Fruit fly (Drosophila melanogaster): ENCODE results near the gene CG34367.

Gene CG34367

DNA sequence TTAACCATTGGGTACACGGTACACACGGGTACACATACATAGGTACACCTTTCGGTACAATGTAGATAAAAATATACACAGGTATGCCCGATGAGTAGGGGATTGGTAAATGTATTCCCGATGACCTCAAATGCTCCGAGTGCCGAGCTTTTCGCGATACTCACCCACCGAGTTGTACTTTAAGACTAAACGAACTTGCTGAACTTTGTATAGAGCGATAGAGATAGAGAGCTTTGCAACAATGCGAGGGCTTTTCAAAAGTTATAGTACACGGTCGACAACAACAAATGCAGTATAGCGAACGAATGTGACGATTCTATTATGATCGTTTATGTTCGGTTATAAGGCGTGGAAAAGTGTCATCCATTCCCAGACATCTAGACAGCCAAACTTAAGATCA, 32.1 kb downstream of the CG34367 start:
- no peak for TF ChIP-seq insv (optimal IDR thresholded peaks at IDR 0.05)
- no peak for TF ChIP-seq Myc (optimal IDR thresholded peaks at IDR 0.05)
- no peak for TF ChIP-seq ttk (optimal IDR thresholded peaks at IDR 0.05)
- no peak for TF ChIP-seq h (optimal IDR thresholded peaks at IDR 0.05)
- TF ChIP-seq psq (optimal IDR thresholded peaks at IDR 0.05) = no peak
- no peak for TF ChIP-seq Sin3A (optimal IDR thresholded peaks at IDR 0.05)

DNA sequence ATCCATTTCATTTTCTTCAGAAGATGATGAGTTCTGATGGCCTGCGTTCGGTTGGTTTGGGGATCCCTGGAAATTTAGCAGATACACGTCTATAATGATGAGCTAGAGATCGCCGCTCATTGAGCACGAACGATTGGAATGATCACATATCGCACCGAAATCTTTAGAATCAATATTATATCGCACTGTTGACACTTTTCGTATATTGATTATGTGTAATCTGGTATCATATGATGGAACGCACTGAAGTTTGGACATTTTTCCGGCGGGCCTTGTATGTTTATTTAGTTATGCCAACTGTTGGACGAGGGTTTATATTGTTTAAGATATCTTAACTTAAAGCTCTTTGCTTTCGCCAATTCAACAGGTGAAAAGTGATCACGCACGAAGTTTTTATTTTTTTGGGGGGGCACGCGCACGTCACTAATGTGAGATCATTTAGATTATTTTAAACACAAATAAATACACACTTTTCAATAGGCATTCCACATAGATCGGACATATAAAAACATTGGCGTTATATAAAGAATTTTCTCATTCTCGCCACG, 32.6 kb downstream of the CG34367 start:
- TF ChIP-seq Sin3A (optimal IDR thresholded peaks at IDR 0.05) = no peak
- no peak for TF ChIP-seq psq (optimal IDR thresholded peaks at IDR 0.05)
- TF ChIP-seq insv (optimal IDR thresholded peaks at IDR 0.05) = no peak
- TF ChIP-seq Myc (optimal IDR thresholded peaks at IDR 0.05) = no peak
- no peak for TF ChIP-seq h (optimal IDR thresholded peaks at IDR 0.05)
- TF ChIP-seq ttk (optimal IDR thresholded peaks at IDR 0.05) = no peak

DNA sequence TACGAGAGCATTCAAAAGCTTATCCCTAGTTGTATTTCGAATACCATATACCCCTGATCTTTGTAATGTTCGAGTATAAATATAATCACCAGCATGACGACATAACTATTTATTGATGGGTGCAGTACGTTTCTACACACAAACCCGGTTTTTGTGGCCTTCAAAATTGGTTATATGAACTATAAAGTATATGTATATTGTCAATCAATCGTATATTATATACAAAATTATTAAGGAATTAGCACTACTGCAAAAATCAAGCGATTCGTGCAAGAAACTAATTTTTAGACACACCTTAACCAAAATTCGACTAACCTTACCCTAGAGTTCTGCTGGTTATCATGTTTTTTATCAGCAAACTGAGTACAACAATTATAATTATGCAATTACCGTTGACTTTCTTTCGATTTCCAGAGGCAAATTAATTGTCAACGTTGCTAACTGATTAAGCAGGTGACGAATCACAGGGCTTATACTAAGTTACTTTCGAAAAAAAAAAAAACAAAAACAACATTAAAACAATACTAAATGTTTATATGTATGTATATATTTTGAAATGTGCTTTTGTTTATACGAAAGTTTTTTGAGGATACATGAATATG, 33.4 kb downstream of the CG34367 start:
- TF ChIP-seq Myc (optimal IDR thresholded peaks at IDR 0.05) (no peak), Sin3A (optimal IDR thresholded peaks at IDR 0.05) (no peak), insv (optimal IDR thresholded peaks at IDR 0.05) (no peak), ttk (optimal IDR thresholded peaks at IDR 0.05) (no peak), h (optimal IDR thresholded peaks at IDR 0.05) (no peak), psq (optimal IDR thresholded peaks at IDR 0.05) (no peak)

DNA sequence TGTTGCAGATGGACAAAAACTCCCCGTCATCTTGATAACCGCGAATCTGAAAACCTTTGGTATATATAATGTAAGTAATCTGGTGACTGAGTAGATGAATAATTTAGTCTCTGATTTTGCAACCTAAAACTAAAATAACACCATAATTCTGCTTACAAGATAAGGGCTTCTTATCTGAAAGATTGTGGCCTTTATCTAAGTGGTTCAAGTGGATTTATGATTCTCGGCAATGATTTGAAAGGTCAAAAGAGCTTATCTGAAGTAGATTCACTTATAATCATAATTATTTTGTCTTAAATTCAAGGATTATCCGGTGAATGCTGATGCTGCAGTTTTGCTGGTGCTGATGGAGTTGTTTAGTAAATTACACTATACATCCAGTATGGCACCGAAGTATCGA, 37.8 kb downstream of the CG34367 start:
- TF ChIP-seq psq (optimal IDR thresholded peaks at IDR 0.05) = no peak
- TF ChIP-seq ttk (optimal IDR thresholded peaks at IDR 0.05) = no peak
- no peak for TF ChIP-seq Myc (optimal IDR thresholded peaks at IDR 0.05)
- no peak for TF ChIP-seq Sin3A (optimal IDR thresholded peaks at IDR 0.05)
- no peak for TF ChIP-seq insv (optimal IDR thresholded peaks at IDR 0.05)
- no peak for TF ChIP-seq h (optimal IDR thresholded peaks at IDR 0.05)

DNA sequence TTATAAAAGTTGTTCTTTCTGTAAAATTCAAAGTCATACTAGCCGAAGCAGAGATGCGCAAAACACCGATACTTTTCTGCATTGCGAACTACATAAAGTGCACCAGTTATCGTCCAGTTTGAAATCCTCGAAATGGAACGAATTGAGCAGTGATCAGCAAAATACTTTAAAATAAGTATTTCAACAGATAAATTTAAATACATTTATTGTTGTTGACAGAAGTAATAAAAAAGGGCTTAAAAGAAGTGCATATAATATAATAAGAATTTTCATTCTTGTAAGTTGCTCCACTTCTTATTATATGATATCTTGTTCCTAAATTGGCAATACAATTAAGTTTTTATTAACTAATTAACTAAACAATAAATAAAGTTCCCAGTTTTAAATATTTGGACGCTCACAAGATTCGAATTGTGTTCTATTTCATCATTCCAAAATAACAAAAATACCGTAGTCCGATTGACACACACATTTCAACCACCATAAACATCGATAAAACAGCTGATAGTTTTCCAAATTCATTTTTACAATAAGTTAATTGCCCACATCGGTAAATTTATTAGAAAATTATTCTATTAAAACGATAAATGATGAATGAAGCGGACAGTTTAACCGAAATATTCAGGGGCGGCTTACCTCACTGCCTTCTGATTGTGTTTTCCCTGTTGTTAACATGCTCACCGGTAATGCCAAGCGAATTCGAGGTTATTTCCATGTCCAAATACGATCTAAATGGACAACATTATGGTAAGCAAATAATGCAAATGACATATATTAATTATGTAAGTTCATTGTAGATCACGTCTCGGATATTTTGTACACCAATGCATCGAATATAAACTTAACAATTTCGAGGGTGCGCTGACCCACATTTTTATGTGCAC, 39.1 kb downstream of the CG34367 start, which contains the start of the genes Usp14 and CG4972:
Gene Usp14 (minus strand): TSS at position 70 of the 884 bp plus-strand sequence.
Gene CG4972 (plus strand): TSS at position 466 of the 884 bp plus-strand sequence.
- TF ChIP-seq insv (optimal IDR thresholded peaks at IDR 0.05) (no peak), psq (optimal IDR thresholded peaks at IDR 0.05) (no peak), Sin3A (optimal IDR thresholded peaks at IDR 0.05) (no peak), Myc (optimal IDR thresholded peaks at IDR 0.05) (no peak), ttk (optimal IDR thresholded peaks at IDR 0.05) (no peak), h (optimal IDR thresholded peaks at IDR 0.05) (no peak)

DNA sequence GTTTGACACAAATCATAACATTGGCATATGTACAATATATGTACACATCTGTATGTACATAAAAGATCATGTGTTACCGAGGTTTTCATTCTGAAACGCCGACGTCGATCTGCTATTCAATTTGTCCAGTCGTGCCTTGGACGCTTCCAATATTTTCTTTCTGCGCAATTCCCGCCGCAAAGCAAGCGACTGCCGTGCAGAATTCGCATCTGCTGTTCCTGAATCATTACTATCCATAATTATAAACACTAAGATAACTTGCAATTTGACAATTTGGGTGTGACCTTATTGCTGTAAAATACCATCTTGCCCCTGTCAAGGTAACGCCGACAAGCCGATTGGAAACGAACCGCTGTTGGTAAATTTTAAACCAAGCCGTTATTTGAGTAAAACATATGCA, 41.9 kb downstream of the CG34367 start:
- TF ChIP-seq psq (optimal IDR thresholded peaks at IDR 0.05) (no peak), h (optimal IDR thresholded peaks at IDR 0.05) (no peak), Sin3A (optimal IDR thresholded peaks at IDR 0.05) (no peak), ttk (optimal IDR thresholded peaks at IDR 0.05) (no peak), Myc (optimal IDR thresholded peaks at IDR 0.05) (no peak), insv (optimal IDR thresholded peaks at IDR 0.05) (no peak)

DNA sequence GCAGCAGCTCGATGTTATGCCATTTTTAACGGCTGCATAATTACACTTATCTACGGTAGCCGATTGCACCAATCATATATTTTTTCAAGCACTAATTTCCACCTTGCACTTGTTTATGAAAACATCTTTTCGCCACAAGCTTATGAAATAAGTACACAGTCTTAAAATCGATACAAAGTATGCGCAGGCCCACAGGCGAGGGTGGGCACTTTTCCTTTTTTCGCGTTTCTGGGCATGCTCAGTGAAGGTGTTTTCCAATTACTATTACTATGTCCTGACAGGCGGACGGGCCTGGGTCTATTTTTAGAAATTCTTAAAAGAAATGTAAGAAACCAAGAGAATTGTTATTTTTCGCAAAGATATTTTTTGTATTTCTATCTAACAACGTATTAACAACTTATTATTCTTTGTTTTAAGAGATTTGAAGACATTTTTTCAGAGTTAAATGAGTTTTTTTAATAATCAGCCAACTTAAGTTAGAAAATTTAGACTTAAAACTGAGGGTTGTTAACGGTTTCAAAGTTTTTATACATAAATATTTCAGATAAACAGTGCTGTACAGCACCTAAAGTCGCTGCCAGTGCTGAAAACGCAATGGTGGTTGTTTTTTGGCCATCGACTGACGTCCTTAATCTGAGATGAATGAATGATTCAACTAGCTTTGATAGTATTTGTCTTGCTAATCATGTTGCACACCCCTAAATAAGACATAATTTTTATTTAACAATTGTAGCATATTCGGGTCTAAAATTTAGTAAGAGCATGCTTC, 42.9 kb downstream of the CG34367 start, which contains the start of gene Cdk5alpha:
Gene Cdk5alpha (minus strand): TSS at position 343 of the 769 bp plus-strand sequence.
- TF ChIP-seq insv (optimal IDR thresholded peaks at IDR 0.05) = no peak
- TF ChIP-seq Myc (optimal IDR thresholded peaks at IDR 0.05) = no peak
- TF ChIP-seq Sin3A (optimal IDR thresholded peaks at IDR 0.05) = no peak
- TF ChIP-seq ttk (optimal IDR thresholded peaks at IDR 0.05) = no peak

DNA sequence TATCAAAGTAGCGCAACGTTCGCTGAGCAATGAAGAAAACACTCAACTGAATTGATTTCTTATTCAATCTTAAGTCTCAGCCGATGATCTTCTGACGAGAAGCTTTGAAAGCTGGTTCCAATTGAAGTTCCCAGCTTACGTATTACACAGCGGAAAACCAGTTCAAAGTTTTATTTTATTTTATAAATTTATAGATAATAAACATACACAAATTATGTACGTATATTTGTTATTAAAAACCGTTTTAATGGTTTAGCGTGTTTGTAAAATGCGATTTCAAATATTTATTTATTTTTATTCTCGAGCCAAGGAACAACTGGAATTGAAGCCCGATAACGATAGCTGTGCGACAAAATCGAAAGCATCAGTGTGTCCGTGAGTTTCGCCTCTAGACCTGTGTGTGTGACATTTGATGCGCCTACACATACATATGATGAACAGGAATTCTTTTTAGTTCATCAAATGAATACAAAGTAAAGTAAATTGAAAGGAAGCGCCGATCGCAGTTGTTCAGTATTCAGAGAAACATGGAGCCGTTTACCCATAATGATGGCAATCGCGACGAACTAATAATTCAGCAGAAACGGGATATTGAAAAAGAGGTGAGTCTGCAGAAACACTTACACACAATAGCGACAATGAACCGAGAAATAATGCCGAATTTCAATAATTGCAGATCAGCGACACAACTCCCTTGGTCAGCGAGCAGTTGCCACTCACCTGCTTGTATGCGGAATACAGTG, 47.0 kb downstream of the CG34367 start, which contains the start of the genes CG5390 and CG4968:
Gene CG5390 (minus strand): TSS at position 77 of the 743 bp plus-strand sequence.
Gene CG4968 (plus strand): TSS at position 405 of the 743 bp plus-strand sequence.
- TF ChIP-seq psq (optimal IDR thresholded peaks at IDR 0.05) = no peak
- no peak for TF ChIP-seq Myc (optimal IDR thresholded peaks at IDR 0.05)
- no peak for TF ChIP-seq h (optimal IDR thresholded peaks at IDR 0.05)
- no peak for TF ChIP-seq Sin3A (optimal IDR thresholded peaks at IDR 0.05)
- no peak for TF ChIP-seq ttk (optimal IDR thresholded peaks at IDR 0.05)
- no peak for TF ChIP-seq insv (optimal IDR thresholded peaks at IDR 0.05)

DNA sequence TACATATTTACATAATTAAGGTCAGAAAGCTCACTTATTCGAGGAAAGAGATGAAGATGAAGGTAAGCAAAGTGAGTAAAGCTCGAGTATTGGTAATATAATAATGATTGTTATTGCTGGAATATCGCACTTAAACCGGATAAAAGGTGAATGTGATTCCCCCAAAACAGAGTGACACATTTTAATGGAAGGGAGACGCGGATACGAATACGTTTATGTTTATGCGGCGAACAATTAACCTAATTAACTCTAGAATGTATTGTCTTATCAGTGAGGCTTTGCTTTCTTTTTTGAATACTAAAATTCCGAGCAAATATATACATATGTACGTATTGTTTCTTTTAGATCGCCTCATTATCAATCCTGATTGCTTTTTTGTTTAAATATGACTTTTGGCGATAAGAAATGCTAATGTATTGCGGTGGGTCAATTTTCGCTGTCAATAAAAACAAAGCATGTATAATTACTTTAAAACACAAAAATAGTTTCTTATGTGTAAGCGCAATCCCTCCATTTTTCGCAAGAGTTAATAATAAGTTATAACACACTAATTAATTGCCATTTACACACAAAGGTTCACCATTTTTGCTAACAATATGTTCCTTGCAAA, 48.1 kb downstream of the CG34367 start:
- no peak for TF ChIP-seq Sin3A (optimal IDR thresholded peaks at IDR 0.05)
- no peak for TF ChIP-seq insv (optimal IDR thresholded peaks at IDR 0.05)
- TF ChIP-seq Myc (optimal IDR thresholded peaks at IDR 0.05) = no peak
- no peak for TF ChIP-seq ttk (optimal IDR thresholded peaks at IDR 0.05)
- TF ChIP-seq h (optimal IDR thresholded peaks at IDR 0.05) = no peak
- TF ChIP-seq psq (optimal IDR thresholded peaks at IDR 0.05) = no peak

DNA sequence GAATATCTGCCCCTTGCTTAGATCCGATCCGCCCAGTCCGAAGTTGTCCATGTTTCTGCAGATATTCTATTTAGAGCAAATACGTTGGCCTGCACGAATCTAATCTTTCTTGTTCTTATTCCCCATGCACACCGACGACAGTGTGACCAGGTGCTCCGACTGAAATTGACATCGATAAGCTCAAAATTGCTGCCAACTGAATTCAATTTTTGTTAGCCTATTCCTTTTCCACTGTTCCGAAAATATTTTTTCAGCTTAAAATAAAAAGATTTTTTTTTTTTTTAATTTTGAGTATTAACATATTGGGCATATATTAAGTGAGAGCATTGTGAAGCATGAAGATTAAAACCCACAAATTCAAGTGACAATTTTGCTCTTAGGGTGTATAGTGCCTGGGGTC, 49.9 kb downstream of the CG34367 start, which contains the start of gene nmd:
Gene nmd (minus strand): TSS at position 162 of the 400 bp plus-strand sequence.
- TF ChIP-seq insv (optimal IDR thresholded peaks at IDR 0.05) (no peak), psq (optimal IDR thresholded peaks at IDR 0.05) (no peak), h (optimal IDR thresholded peaks at IDR 0.05) (no peak), ttk (optimal IDR thresholded peaks at IDR 0.05) (no peak), Sin3A (optimal IDR thresholded peaks at IDR 0.05) (no peak), Myc (optimal IDR thresholded peaks at IDR 0.05) (no peak)
